Fruit fly (Drosophila melanogaster) whole organism, pupa: ENCODE results near the gene msd1.

Experiments
- CG10348 ChIP-seq: fragments of 200-800 bp; sonication (Bioruptor generic); IDR thresholded peaks from 2 replicates; pipeline ENCODE4 v1.3.6; 2022; ENCODE audit warnings: missing biosample characterization, missing genetic modification characterization
- CG12605 ChIP-seq: fragments of 200-800 bp; sonication (Bioruptor generic); IDR thresholded peaks from 2 replicates; pipeline ENCODE4 v1.3.6; 2022; ENCODE audit warnings: missing biosample characterization, missing genetic modification characterization
- CG14655 ChIP-seq: fragments of 200-800 bp; sonication (Bioruptor generic); optimal IDR thresholded peaks from 3 replicates; lab custom pipeline; 2017; ENCODE audit warnings: mild to moderate bottlenecking, missing biosample characterization, missing genetic modification reagents, missing genetic modification characterization
- CG32121 ChIP-seq: fragments of 200-800 bp; sonication (Bioruptor generic); IDR thresholded peaks from 2 replicates; pipeline ENCODE4 v1.3.6; 2022; ENCODE audit warnings: missing biosample characterization, missing genetic modification characterization
- CG8159 ChIP-seq: fragments of 200-800 bp; sonication (Bioruptor generic); optimal IDR thresholded peaks from 3 replicates; lab custom pipeline; 2018; ENCODE audit warnings: missing biosample characterization, mild to moderate bottlenecking, missing genetic modification characterization, moderate library complexity
- D1 ChIP-seq: fragments of 200-800 bp; sonication (Bioruptor generic); optimal IDR thresholded peaks from 2 replicates; lab custom pipeline; 2018; ENCODE audit warnings: missing biosample characterization, mild to moderate bottlenecking, missing genetic modification characterization, moderate library complexity
- EcR ChIP-seq: fragments of 200-800 bp; sonication (Bioruptor generic); optimal IDR thresholded peaks from 3 replicates; lab custom pipeline; 2019; ENCODE audit warnings: missing biosample characterization, missing genetic modification characterization, mild to moderate bottlenecking, moderate library complexity, missing genetic modification reagents
- Ets98B ChIP-seq: fragments of 200-800 bp; sonication (Bioruptor generic); IDR thresholded peaks from 2 replicates; pipeline ENCODE4 v1.3.6; 2022; ENCODE audit warnings: missing biosample characterization, missing genetic modification characterization
- Pif1A ChIP-seq: fragments of 200-800 bp; sonication (Bioruptor generic); optimal IDR thresholded peaks from 3 replicates; lab custom pipeline; 2016; ENCODE audit warnings: missing biosample characterization, missing genetic modification characterization

DNA sequence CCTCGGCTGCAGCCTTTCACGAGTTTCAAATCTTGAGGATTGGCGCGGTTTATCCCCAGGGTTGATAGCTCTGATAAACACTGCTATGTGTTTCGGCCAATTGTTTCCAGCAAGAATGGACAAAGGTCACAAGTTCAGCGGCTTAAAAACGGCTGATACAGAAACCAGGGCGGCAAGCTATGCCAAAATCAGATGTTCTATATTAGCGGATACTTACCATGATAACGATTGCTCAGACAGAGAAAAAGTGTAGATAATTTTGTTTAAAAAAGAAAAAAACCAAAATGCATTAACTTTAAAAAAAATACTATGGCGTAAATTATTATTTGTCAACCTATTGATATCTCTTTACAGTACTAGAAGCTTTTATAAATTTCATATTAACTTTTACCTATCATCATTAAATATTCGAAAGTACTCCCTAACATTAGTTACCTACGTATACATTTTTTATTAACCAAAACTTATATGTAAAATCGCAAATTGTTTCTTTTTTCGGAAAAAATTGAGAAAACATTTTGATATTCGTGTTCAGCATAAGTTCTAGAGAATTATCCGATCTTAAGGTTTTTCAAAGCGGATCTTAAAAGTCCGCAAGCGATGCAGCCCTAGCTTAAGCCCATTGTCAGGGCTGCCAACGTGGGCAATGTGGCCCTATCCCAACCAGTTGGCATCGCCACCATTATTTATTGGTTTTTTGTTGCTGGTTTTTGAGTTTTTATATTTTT is 18.3 kb upstream of the msd1 start, which contains the start of the genes sturkopf and Herc4:
- TF ChIP-seq Pif1A (GFP tag; lab: Kevin White, UChicago) (no peak), EcR (GFP tag; lab: Kevin White, UChicago) (peak; percentile 68), Ets98B (GFP tag; lab: Robert Waterston, UW) (peak; percentile 44), CG10348 (GFP tag; lab: Robert Waterston, UW) (no peak), CG8159 (tag; lab: Kevin White, UChicago) (peak; percentile 68), CG14655 (no peak), CG12605 (GFP tag; lab: Robert Waterston, UW) (peak; percentile 54), CG32121 (GFP tag; lab: Robert Waterston, UW) (0 out of 2 replicates have a peak, but pooled peaks have one; percentile 24), D1 (tag; lab: Kevin White, UChicago) (no peak)
